Fruit fly (Drosophila melanogaster) whole organism, prepupa: ENCODE results near the gene CG33124.

Experiments used
- Blimp-1 ChIP-seq: fragments of 200-800 bp; sonication (Bioruptor generic); optimal IDR thresholded peaks from 3 replicates; lab custom pipeline; 2017; ENCODE audit warnings: missing biosample characterization, missing genetic modification characterization, mild to moderate bottlenecking, moderate library complexity, missing genetic modification reagents
- CG32006 ChIP-seq: fragments of 200-800 bp; sonication (Bioruptor generic); optimal IDR thresholded peaks from 3 replicates; lab custom pipeline; 2017; ENCODE audit warnings: missing biosample characterization, mild to moderate bottlenecking, missing genetic modification characterization
- Ets21C ChIP-seq: fragments of 200-800 bp; sonication (Bioruptor generic); optimal IDR thresholded peaks from 3 replicates; lab custom pipeline; 2016; ENCODE audit warnings: missing biosample characterization, missing genetic modification characterization
- Gug ChIP-seq: fragments of 200-800 bp; sonication (Bioruptor generic); IDR thresholded peaks from 2 replicates; pipeline ENCODE4 v1.3.6; 2022; ENCODE audit warnings: missing biosample characterization, missing genetic modification characterization
- Met ChIP-seq: fragments of 200-800 bp; sonication (Bioruptor generic); optimal IDR thresholded peaks from 3 replicates; lab custom pipeline; 2016; ENCODE audit warnings: missing biosample characterization, missing genetic modification characterization
- Sox102F ChIP-seq: fragments of 200-800 bp; sonication (Bioruptor generic); optimal IDR thresholded peaks from 2 replicates; lab custom pipeline; 2016; ENCODE audit warnings: missing biosample characterization, mild to moderate bottlenecking, missing genetic modification characterization
- cyc ChIP-seq: fragments of 200-800 bp; sonication (Bioruptor generic); optimal IDR thresholded peaks from 3 replicates; lab custom pipeline; 2016; ENCODE audit warnings: missing biosample characterization, missing genetic modification characterization
- ss ChIP-seq, 2 experiments: fragments of 200-800 bp; sonication (Bioruptor generic); optimal IDR thresholded peaks; 2 replicates in 1 of 2; 3 replicates in 1 of 2; lab custom pipeline; 2017 to 2018; ENCODE audit warnings: mild to moderate bottlenecking in 2 of 2, missing biosample characterization in 2 of 2, missing genetic modification characterization in 2 of 2, moderate library complexity in 1 of 2

DNA sequence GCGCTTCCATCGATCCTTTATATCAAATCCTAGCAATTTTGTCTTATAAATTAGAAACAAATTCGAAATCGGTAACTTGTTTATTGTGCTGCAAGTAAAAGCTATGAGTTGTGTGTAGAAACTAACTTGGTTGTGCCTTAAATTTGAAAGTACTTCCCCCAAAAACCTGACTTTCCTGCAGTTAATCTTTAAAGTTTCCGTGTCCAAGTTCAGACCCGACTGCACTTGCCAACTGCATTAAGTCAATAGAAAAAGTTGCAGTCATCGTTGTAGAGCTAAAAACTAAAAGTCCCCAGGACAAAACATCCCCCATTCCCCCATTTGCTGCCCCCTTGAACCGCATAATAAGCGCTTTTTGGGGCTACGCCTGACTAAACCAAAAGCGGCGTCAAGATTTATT, 31.6 kb upstream of the CG33124 start, which contains the start of gene Tengl1:
- TF ChIP-seq CG32006 (GFP tag; lab: Kevin White, UChicago): no peak
- TF ChIP-seq ss (GFP tag; optimal IDR thresholded peaks at IDR 0.05; lab: Kevin White, UChicago): no peak
- TF ChIP-seq Met: no peak
- TF ChIP-seq Blimp-1 (GFP tag; lab: Kevin White, UChicago): no peak
- no peak for TF ChIP-seq Ets21C (GFP tag; lab: Kevin White, UChicago)
- no peak for TF ChIP-seq cyc
- TF ChIP-seq Sox102F: no peak
- TF ChIP-seq Gug (GFP tag; lab: Robert Waterston, UW): no peak
